Fruit fly (Drosophila melanogaster) whole organism, embryonic: ENCODE measurements around the gene CHES-1-like.

Source experiments
- Adf1 ChIP-seq: fragments of 200-800 bp; sonication (Bioruptor generic); IDR thresholded peaks from 2 replicates; pipeline ENCODE4 v1.3.6; 2022; ENCODE audit warnings: missing biosample characterization, missing genetic modification characterization
- Blimp-1 ChIP-seq: fragments of 200-800 bp; sonication (Bioruptor generic); optimal IDR thresholded peaks from 3 replicates; lab custom pipeline; 2018; ENCODE audit warnings: missing biosample characterization, missing genetic modification characterization, mild to moderate bottlenecking, moderate library complexity, missing genetic modification reagents
- CG10321 ChIP-seq: fragments of 200-800 bp; sonication (Bioruptor generic); IDR thresholded peaks from 2 replicates; pipeline ENCODE4 v1.3.6; 2022; ENCODE audit warnings: missing biosample characterization, missing genetic modification characterization
- CG11504 ChIP-seq: fragments of 200-800 bp; sonication (Bioruptor generic); optimal IDR thresholded peaks from 3 replicates; lab custom pipeline; 2019; ENCODE audit warnings: missing biosample characterization, mild to moderate bottlenecking, missing genetic modification characterization, moderate library complexity
- CG11723 ChIP-seq: fragments of 200-800 bp; sonication (Bioruptor generic); optimal IDR thresholded peaks from 2 replicates; lab custom pipeline; 2017; ENCODE audit warnings: missing biosample characterization, mild to moderate bottlenecking, missing genetic modification characterization
- CG1233 ChIP-seq: fragments of 200-800 bp; sonication (Bioruptor generic); optimal IDR thresholded peaks from 4 replicates; lab custom pipeline; 2018; ENCODE audit warnings: missing biosample characterization, mild to moderate bottlenecking, missing genetic modification characterization
- CG12659 ChIP-seq: fragments of 200-800 bp; sonication (Bioruptor generic); optimal IDR thresholded peaks from 3 replicates; lab custom pipeline; 2017; ENCODE audit warnings: mild to moderate bottlenecking, missing biosample characterization, missing genetic modification reagents, missing genetic modification characterization
- CG12744 ChIP-seq: fragments of 200-800 bp; sonication (Bioruptor generic); optimal IDR thresholded peaks from 2 replicates; lab custom pipeline; 2016; ENCODE audit warnings: missing biosample characterization, missing genetic modification characterization
- CG14860 ChIP-seq: fragments of 200-800 bp; sonication (Bioruptor generic); IDR thresholded peaks from 3 replicates; pipeline ENCODE4 v1.3.6; 2022; ENCODE audit warnings: missing biosample characterization, missing genetic modification characterization; ENCODE audit not compliant: partially characterized antibody
- CG14965 ChIP-seq: fragments of 200-800 bp; sonication (Bioruptor generic); optimal IDR thresholded peaks from 2 replicates; lab custom pipeline; 2016; ENCODE audit warnings: missing biosample characterization, missing genetic modification characterization, borderline replicate concordance
- CG15601 ChIP-seq: fragments of 200-800 bp; sonication (Bioruptor generic); optimal IDR thresholded peaks from 3 replicates; lab custom pipeline; 2019; ENCODE audit warnings: missing biosample characterization, mild to moderate bottlenecking, missing genetic modification characterization, moderate library complexity
- CG16813 ChIP-seq: fragments of 200-800 bp; sonication (Bioruptor generic); IDR thresholded peaks from 3 replicates; pipeline ENCODE4 v1.3.6; 2022; ENCODE audit warnings: missing biosample characterization, missing genetic modification characterization; ENCODE audit not compliant: partially characterized antibody
- CG17802 ChIP-seq: fragments of 200-800 bp; sonication (Bioruptor generic); optimal IDR thresholded peaks from 2 replicates; lab custom pipeline; 2018; ENCODE audit warnings: missing biosample characterization, mild to moderate bottlenecking, missing genetic modification characterization, moderate library complexity
- CG17912 ChIP-seq: fragments of 200-800 bp; sonication (Bioruptor generic); optimal IDR thresholded peaks from 2 replicates; lab custom pipeline; 2018; ENCODE audit warnings: missing biosample characterization, mild to moderate bottlenecking, missing genetic modification characterization
- CG18599 ChIP-seq: fragments of 200-800 bp; sonication (Bioruptor generic); optimal IDR thresholded peaks from 3 replicates; lab custom pipeline; 2017; ENCODE audit warnings: missing biosample characterization, missing genetic modification characterization, mild to moderate bottlenecking, moderate library complexity, missing genetic modification reagents
- CG2678 ChIP-seq: fragments of 200-800 bp; sonication (Bioruptor generic); optimal IDR thresholded peaks from 3 replicates; lab custom pipeline; 2019; ENCODE audit warnings: missing biosample characterization, mild to moderate bottlenecking, missing genetic modification characterization, moderate library complexity
- CG2712 ChIP-seq: fragments of 200-800 bp; optimal IDR thresholded peaks from 3 replicates; lab custom pipeline; 2019; ENCODE audit warnings: missing biosample characterization, mild to moderate bottlenecking, missing genetic modification characterization, moderate library complexity
- CG33557 ChIP-seq: fragments of 200-800 bp; sonication (Bioruptor generic); optimal IDR thresholded peaks from 2 replicates; lab custom pipeline; 2019; ENCODE audit warnings: missing biosample characterization, mild to moderate bottlenecking, missing genetic modification characterization, moderate library complexity
- CG8478 ChIP-seq: fragments of >200 bp; optimal IDR thresholded peaks from 2 replicates; lab custom pipeline; 2018
- Doc3 ChIP-seq: fragments of 200-800 bp; sonication (Bioruptor generic); IDR thresholded peaks from 3 replicates; pipeline ENCODE4 v1.3.6; 2022; ENCODE audit warnings: missing biosample characterization, missing genetic modification characterization; ENCODE audit not compliant: partially characterized antibody
- E2f1 ChIP-seq: fragments of 200-800 bp; sonication (Bioruptor generic); IDR thresholded peaks from 2 replicates; pipeline ENCODE4 v1.3.6; 2022; ENCODE audit warnings: missing biosample characterization, missing genetic modification characterization
- H15 ChIP-seq: fragments of 200-800 bp; sonication (Bioruptor generic); IDR thresholded peaks from 3 replicates; pipeline ENCODE4 v1.3.6; 2022; ENCODE audit warnings: missing biosample characterization, missing genetic modification characterization
- ara ChIP-seq: fragments of 200-800 bp; sonication (Bioruptor generic); IDR thresholded peaks from 2 replicates; pipeline ENCODE4 v1.3.6; 2022; ENCODE audit warnings: missing biosample characterization, missing genetic modification characterization
- ato ChIP-seq: fragments of 200-800 bp; sonication (Bioruptor generic); IDR thresholded peaks from 2 replicates; pipeline ENCODE4 v1.3.6; 2022; ENCODE audit warnings: missing biosample characterization, missing genetic modification characterization; ENCODE audit not compliant: partially characterized antibody
- bsh ChIP-seq, 2 experiments: fragments of 200-800 bp; sonication (Bioruptor generic); optimal IDR thresholded peaks; 2 replicates each; lab custom pipeline; 2017 to 2018; ENCODE audit warnings: mild to moderate bottlenecking in 2 of 2, missing biosample characterization in 2 of 2, missing genetic modification characterization in 2 of 2, moderate library complexity in 1 of 2
- dmrt99B ChIP-seq: fragments of 200-800 bp; sonication (Bioruptor generic); optimal IDR thresholded peaks from 2 replicates; lab custom pipeline; 2018; ENCODE audit warnings: missing biosample characterization, mild to moderate bottlenecking, missing genetic modification characterization, moderate library complexity
- gfzf ChIP-seq: fragments of 200-800 bp; sonication (Bioruptor generic); optimal IDR thresholded peaks from 2 replicates; lab custom pipeline; 2016; ENCODE audit warnings: missing biosample characterization, mild to moderate bottlenecking, missing genetic modification characterization, moderate library complexity
- hkb ChIP-seq, 2 experiments: fragments of 200-800 bp in 1 of 2; fragments of >200 bp in 1 of 2; sonication (Bioruptor generic) in 1 of 2; IDR thresholded peaks in 1 of 2; optimal IDR thresholded peaks in 1 of 2; 2 replicates each; pipeline versions ENCODE4 v1.3.6 to Lab custom; 2017 to 2022; ENCODE audit warnings: missing biosample characterization in 1 of 2, missing genetic modification characterization in 1 of 2
- kah ChIP-seq: fragments of 200-800 bp; sonication (Bioruptor generic); optimal IDR thresholded peaks from 2 replicates; lab custom pipeline; 2018; ENCODE audit warnings: missing biosample characterization, mild to moderate bottlenecking, missing genetic modification characterization
- pho ChIP-seq: fragments of 200-800 bp; sonication (Bioruptor generic); optimal IDR thresholded peaks from 2 replicates; lab custom pipeline; 2016; ENCODE audit warnings: missing biosample characterization, missing genetic modification characterization
- ranshi ChIP-seq: fragments of 200-800 bp; sonication (Bioruptor generic); IDR thresholded peaks from 2 replicates; pipeline ENCODE4 v1.3.6; 2022; ENCODE audit warnings: missing biosample characterization, missing genetic modification characterization
- schlank ChIP-seq: fragments of 200-800 bp; sonication (Bioruptor generic); optimal IDR thresholded peaks from 2 replicates; lab custom pipeline; 2018; ENCODE audit warnings: missing biosample characterization, mild to moderate bottlenecking, missing genetic modification characterization
- vfl ChIP-seq: fragments of 200-800 bp; sonication (Bioruptor generic); optimal IDR thresholded peaks from 2 replicates; lab custom pipeline; 2016; ENCODE audit warnings: missing biosample characterization, missing genetic modification characterization
- z ChIP-seq: fragments of 200-800 bp; sonication (Bioruptor generic); IDR thresholded peaks from 3 replicates; pipeline ENCODE4 v1.3.6; 2022; ENCODE audit warnings: missing biosample characterization, missing genetic modification characterization

Gene CHES-1-like

dm6 chrX:7637091-7637490, 72.1 kb downstream of the CHES-1-like start (continued):
- no peak for TF ChIP-seq Adf1 (GFP tag; lab: Robert Waterston, UW)
- TF ChIP-seq CG8478 (lab: Kevin White, UChicago), result no peak
- TF ChIP-seq ato (GFP tag; lab: Robert Waterston, UW), result no peak
- TF ChIP-seq hkb (optimal IDR thresholded peaks at IDR 0.05; lab: Kevin White, UChicago), result no peak
- TF ChIP-seq hkb (GFP tag; IDR thresholded peaks at IDR 0.05; lab: Robert Waterston, UW), result no peak
- TF ChIP-seq CG14965 (GFP tag; lab: Kevin White, UChicago), result no peak
- no peak for TF ChIP-seq CG12659 (GFP tag; lab: Kevin White, UChicago)
- no peak for TF ChIP-seq CG12744 (GFP tag; lab: Kevin White, UChicago)
- TF ChIP-seq CG2678, result peak; percentile 14
- peak; percentile 26 for TF ChIP-seq CG2712 (tag; lab: Kevin White, UChicago)
- TF ChIP-seq z (GFP tag; lab: Robert Waterston, UW), result peak; percentile 52; the same call in 1 of the 3 replicates
- TF ChIP-seq CG10321 (GFP tag; lab: Robert Waterston, UW), result no peak
- TF ChIP-seq Doc3 (GFP tag; lab: Robert Waterston, UW), result no peak
- TF ChIP-seq kah (GFP tag; lab: Kevin White, UChicago), result no peak
- TF ChIP-seq CG33557, result no peak
- TF ChIP-seq dmrt99B, result peak; percentile 27
- TF ChIP-seq bsh (GFP tag; optimal IDR thresholded peaks at IDR 0.05; lab: Kevin White, UChicago), result peak; percentile 5 to 24
- no peak for TF ChIP-seq pho (GFP tag; lab: Kevin White, UChicago)
- peak; percentile 15 for TF ChIP-seq Blimp-1 (GFP tag; lab: Kevin White, UChicago)
- no peak for TF ChIP-seq CG1233 (GFP tag; lab: Kevin White, UChicago)
- no peak for TF ChIP-seq E2f1 (GFP tag; lab: Robert Waterston, UW)
- TF ChIP-seq CG17912, result no peak
- TF ChIP-seq H15 (GFP tag; lab: Robert Waterston, UW), result no peak
- no peak for TF ChIP-seq ara (GFP tag; lab: Robert Waterston, UW)
- TF ChIP-seq ranshi (GFP tag; lab: Robert Waterston, UW), result no peak
- TF ChIP-seq vfl (GFP tag; lab: Kevin White, UChicago), result no peak
- no peak for TF ChIP-seq CG18599 (GFP tag; lab: Kevin White, UChicago)
- no peak for TF ChIP-seq CG17802 (tag; lab: Kevin White, UChicago)
- TF ChIP-seq CG11723 (GFP tag; lab: Kevin White, UChicago), result no peak
- TF ChIP-seq CG15601 (tag; lab: Kevin White, UChicago), result no peak
- TF ChIP-seq schlank, result no peak
- TF ChIP-seq CG16813 (GFP tag; lab: Robert Waterston, UW), result no peak
- no peak for TF ChIP-seq CG14860 (GFP tag; lab: Robert Waterston, UW)

dm6 chrX:7633036-7633435, 76.1 kb downstream of the CHES-1-like start:
- TF ChIP-seq CG11504 (peak; percentile 79), gfzf (no peak)
